Worm (Caenorhabditis elegans) whole organism, L2 larva: Measurements from ENCODE around the gene F46B3.15.

Experiments
- ceh-16 ChIP-seq: fragments of 150-350 bp; optimal IDR thresholded peaks from 2 replicates; lab custom pipeline; 2014; ENCODE audit warnings: missing biosample characterization, missing genetic modification characterization
- nhr-12 ChIP-seq: fragments of 150-350 bp; optimal IDR thresholded peaks from 2 replicates; lab custom pipeline; 2014; ENCODE audit warnings: missing biosample characterization, missing genetic modification characterization
- sma-9 ChIP-seq, 2 experiments: fragments of 150-350 bp in 1 of 2; sonication (generic microtip) in 1 of 2; optimal IDR thresholded peaks; 2 replicates each; lab custom pipeline; 2014 to 2016; ENCODE audit warnings: missing genetic modification characterization in 2 of 2, mild to moderate bottlenecking in 1 of 2, missing biosample characterization in 1 of 2, missing compliant biosample characterization in 1 of 2, missing genetic modification reagents in 1 of 2, moderate library complexity in 1 of 2

DNA sequence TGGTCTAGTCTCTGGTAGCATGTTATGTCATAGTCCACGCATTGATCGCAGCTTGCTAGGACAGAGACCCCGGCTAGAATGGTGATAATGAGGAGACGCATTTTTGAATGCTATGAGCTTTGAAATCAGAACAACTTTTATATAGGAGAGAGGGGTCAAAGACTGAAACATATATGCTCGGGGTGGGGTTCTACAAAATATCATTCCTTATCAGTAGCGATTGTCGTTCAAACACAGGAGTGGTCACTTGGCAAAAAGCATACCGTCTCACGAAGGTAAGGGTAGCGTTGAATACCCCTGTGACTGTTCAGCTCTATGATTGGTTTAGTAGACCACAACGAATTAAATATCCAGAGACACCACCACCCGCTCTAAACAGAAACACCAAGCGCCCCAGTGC lies 36.4 kb downstream of the F46B3.15 start, which contains the start of gene F46B3.1:
- TF ChIP-seq nhr-12 (tag; lab: Kevin White, UChicago) (no peak), ceh-16 (tag; lab: Kevin White, UChicago) (no peak), sma-9 (GFP tag; optimal IDR thresholded peaks at IDR 0.05; lab: Kevin White, UChicago) (no peak), sma-9 (tag; optimal IDR thresholded peaks at IDR 0.05; lab: Kevin White, UChicago) (no peak)
